Worm (Caenorhabditis elegans) whole organism, young adult: ENCODE data around the gene kat-1.

Source experiments
- F52B5.7 ChIP-seq: sonication (generic microtip); optimal IDR thresholded peaks from 2 replicates; lab custom pipeline; 2016; ENCODE audit warnings: mild to moderate bottlenecking, missing genetic modification characterization, missing compliant biosample characterization
- chd-7 ChIP-seq: sonication (generic microtip); optimal IDR thresholded peaks from 2 replicates; lab custom pipeline; 2016; ENCODE audit warnings: mild to moderate bottlenecking, missing genetic modification characterization, moderate library complexity, missing compliant biosample characterization
- die-1 ChIP-seq: sonication (generic microtip); optimal IDR thresholded peaks from 2 replicates; lab custom pipeline; 2016; ENCODE audit warnings: missing genotype, mild to moderate bottlenecking, missing genetic modification characterization, missing compliant biosample characterization
- ets-4 ChIP-seq: fragments of 200-800 bp; sonication (Bioruptor generic); optimal IDR thresholded peaks from 2 replicates; lab custom pipeline; 2018; ENCODE audit warnings: mild to moderate bottlenecking, missing genetic modification characterization, missing compliant biosample characterization
- lsl-1 ChIP-seq: fragments of 200-800 bp; sonication (Bioruptor generic); optimal IDR thresholded peaks from 2 replicates; lab custom pipeline; 2018; ENCODE audit warnings: mild to moderate bottlenecking, missing genetic modification characterization, moderate library complexity, missing compliant biosample characterization
- lsy-27 ChIP-seq: sonication (generic microtip); optimal IDR thresholded peaks from 2 replicates; lab custom pipeline; 2017; ENCODE audit warnings: missing genetic modification characterization, mild to moderate bottlenecking, missing compliant biosample characterization, antibody characterized with exemption, missing genotype, borderline replicate concordance; ENCODE audit not compliant: insufficient read depth
- mel-28 ChIP-seq: sonication (generic microtip); optimal IDR thresholded peaks from 2 replicates; lab custom pipeline; 2016; ENCODE audit warnings: borderline replicate concordance, mild to moderate bottlenecking, missing genetic modification characterization, missing compliant biosample characterization
- mxl-1 ChIP-seq: sonication (generic microtip); optimal IDR thresholded peaks from 2 replicates; lab custom pipeline; 2016; ENCODE audit warnings: missing genetic modification characterization, missing compliant biosample characterization
- nhr-120 ChIP-seq: fragments of 200-800 bp; sonication (Bioruptor generic); IDR thresholded peaks from 2 replicates; pipeline ENCODE4 v1.3.6; 2022; ENCODE audit warnings: missing genetic modification characterization, missing compliant biosample characterization
- nhr-27 ChIP-seq: fragments of 200-800 bp; sonication (Bioruptor generic); optimal IDR thresholded peaks from 2 replicates; lab custom pipeline; 2018; ENCODE audit warnings: mild to moderate bottlenecking, missing genetic modification characterization, moderate library complexity, missing compliant biosample characterization
- nhr-90 ChIP-seq: sonication (generic microtip); optimal IDR thresholded peaks from 2 replicates; lab custom pipeline; 2016; ENCODE audit warnings: missing genotype, mild to moderate bottlenecking, missing genetic modification characterization, missing compliant biosample characterization
- snpc-4 ChIP-seq, 5 experiments: fragments of 150-350 bp in 1 of 5; sonication (generic microtip) in 4 of 5; optimal IDR thresholded peaks; 2 replicates each; lab custom pipeline; 2014 to 2018; ENCODE audit warnings: missing genetic modification characterization in 5 of 5, missing biosample characterization in 3 of 5, antibody characterized with exemption in 2 of 5, mild to moderate bottlenecking in 2 of 5, missing compliant biosample characterization in 2 of 5, missing genotype in 2 of 5, moderate library complexity in 2 of 5, missing genetic modification reagents in 1 of 5
- zfh-2 ChIP-seq: fragments of 200-800 bp; sonication (Bioruptor generic); conservative IDR thresholded peaks from 2 replicates; pipeline ENCODE4 v1.3.6; 2022; ENCODE audit warnings: missing genetic modification reagents, missing genetic modification characterization, missing compliant biosample characterization

DNA sequence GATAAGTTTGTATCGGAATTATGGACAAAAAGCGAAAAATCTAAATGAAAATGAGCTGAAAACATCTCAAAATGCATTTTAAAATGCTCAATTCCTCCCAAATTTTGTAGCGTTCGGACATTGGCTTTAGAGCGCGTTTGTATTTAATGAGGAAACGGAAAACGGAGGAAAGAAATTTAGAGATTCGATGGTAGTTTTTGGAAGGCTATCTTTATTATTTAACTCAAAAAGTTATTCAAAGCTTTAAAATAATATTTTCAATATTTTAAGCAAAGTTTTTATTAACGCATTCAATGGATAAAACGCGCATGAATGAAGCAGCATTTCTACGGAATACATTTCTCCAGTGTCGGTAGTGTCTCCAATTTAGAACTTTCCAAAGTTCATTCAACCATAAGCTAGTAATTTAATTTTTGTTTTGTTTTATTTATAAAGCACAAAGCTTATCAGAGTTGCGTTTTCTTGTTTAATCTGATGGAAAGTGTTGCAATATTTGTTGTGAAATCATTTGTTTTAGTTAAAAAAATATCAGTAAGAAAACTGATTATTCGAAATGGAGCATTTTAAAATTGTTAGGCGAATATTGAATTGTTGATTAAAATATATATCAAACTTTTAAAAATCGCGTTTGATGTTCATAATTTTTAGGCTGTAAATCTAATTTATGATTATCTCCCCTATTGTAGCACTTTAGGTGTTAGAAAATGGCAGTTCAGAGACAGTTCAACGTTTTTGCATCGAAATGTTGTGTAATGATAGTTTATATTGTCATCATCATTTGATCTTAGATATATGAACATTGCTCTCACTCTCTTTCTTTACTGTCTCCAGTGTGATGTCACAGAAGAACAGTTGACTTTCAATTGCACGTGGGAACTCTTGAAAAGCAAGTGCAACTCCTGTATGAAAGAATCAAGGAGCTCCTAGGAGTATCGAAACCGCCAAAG is 751 bp upstream of the kat-1 start:
- no peak for TF ChIP-seq die-1 (tag; lab: Kevin White, UChicago)
- TF ChIP-seq mxl-1 = no peak
- TF ChIP-seq ets-4 (GFP tag; lab: Kevin White, UChicago) = no peak
- TF ChIP-seq F52B5.7 = no peak
- no peak for TF ChIP-seq mel-28 (tag; lab: Kevin White, UChicago)
- no peak for TF ChIP-seq lsy-27 (tag; lab: Kevin White, UChicago)
- TF ChIP-seq nhr-120 = no peak
- peak; percentile 26 for TF ChIP-seq lsl-1 (GFP tag; lab: Kevin White, UChicago)
- TF ChIP-seq nhr-90 (tag; lab: Kevin White, UChicago) = no peak
- peak; percentile 11 for TF ChIP-seq chd-7 (tag; lab: Kevin White, UChicago)
- TF ChIP-seq zfh-2 (GFP tag; lab: Robert Waterston, UW) = no peak
- TF ChIP-seq snpc-4 (GFP tag; optimal IDR thresholded peaks at IDR 0.05; lab: Kevin White, UChicago) = no peak
- peak in 1 of 4 experiments; percentile 5 for TF ChIP-seq snpc-4 (tag; optimal IDR thresholded peaks at IDR 0.05; lab: Kevin White, UChicago)
- no peak for TF ChIP-seq nhr-27 (tag; lab: Kevin White, UChicago)
